Fruit fly (Drosophila melanogaster): ENCODE results near the gene CG33080.

The CG33080 gene

DNA sequence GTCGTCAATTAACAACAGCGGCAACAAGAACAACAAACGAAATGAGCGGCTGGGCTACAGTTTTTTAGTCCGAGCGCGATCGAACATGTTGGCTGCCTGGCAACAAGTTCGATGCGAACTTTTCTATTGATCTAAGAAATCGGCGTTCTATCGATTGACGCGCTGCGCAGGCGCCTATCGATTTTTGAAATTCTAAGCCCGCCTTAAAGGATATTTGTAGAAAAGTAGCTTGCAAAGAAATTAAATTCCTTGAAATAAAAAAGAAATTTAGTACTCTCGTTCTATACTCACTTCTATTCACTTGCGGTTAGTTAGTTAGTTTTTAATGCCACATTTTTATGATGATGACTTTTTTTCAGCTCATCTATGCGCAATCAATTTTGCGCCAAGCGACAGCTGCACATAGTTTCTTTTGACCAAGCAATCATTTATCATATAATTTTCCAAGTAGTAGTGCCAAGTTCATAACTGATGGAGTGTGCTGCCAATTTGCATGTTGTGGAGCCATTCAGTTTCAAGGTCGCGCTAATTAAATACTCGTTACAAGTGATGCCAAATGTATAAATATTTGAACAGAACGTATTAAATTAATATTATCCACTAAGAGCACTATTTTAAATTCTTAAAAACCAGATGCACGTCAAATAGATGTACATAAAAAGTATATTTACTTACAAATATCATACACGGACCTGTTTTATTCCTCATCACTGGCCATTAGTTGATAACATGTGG lies 37.5 kb downstream of the CG33080 start, which contains the start of the genes Tre1 and Gr5a (continued):
- TF ChIP-seq CG5245 (GFP tag; optimal IDR thresholded peaks at IDR 0.05) (no peak), mld (GFP tag; IDR thresholded peaks at IDR 0.05; ENCODE audit: partially characterized antibody) (0 out of 3 replicates have a peak, but pooled peaks have one; percentile 28), CG4328 (GFP tag; optimal IDR thresholded peaks at IDR 0.05) (no peak), CG10366 (GFP tag; IDR thresholded peaks at IDR 0.05) (no peak), tin (GFP tag; optimal IDR thresholded peaks at IDR 0.05) (no peak), sob (GFP tag; IDR thresholded peaks at IDR 0.05) (no peak), CG14050 (GFP tag; IDR thresholded peaks at IDR 0.05) (no peak), NK7.1 (GFP tag; optimal IDR thresholded peaks at IDR 0.05) (no peak), CG3847 (GFP tag; IDR thresholded peaks at IDR 0.05) (no peak), CG3163 (GFP tag; optimal IDR thresholded peaks at IDR 0.05) (no peak), CG11398 (GFP tag; optimal IDR thresholded peaks at IDR 0.05) (no peak), Fer2 (tag; optimal IDR thresholded peaks at IDR 0.05) (no peak), Meics (GFP tag; optimal IDR thresholded peaks at IDR 0.05) (no peak), Aef1 (GFP tag; IDR thresholded peaks at IDR 0.05) (no peak), CG2678 (tag; optimal IDR thresholded peaks at IDR 0.05) (no peak), E2f2 (GFP tag; IDR thresholded peaks at IDR 0.05) (peak; percentile 80), CG7745 (tag; optimal IDR thresholded peaks at IDR 0.05) (no peak), CG5180 (GFP tag; optimal IDR thresholded peaks at IDR 0.05) (peak; percentile 98), Sry-β (GFP tag; optimal IDR thresholded peaks at IDR 0.05) (no peak), CG17385 (GFP tag; optimal IDR thresholded peaks at IDR 0.05) (no peak), CG16815 (GFP tag; optimal IDR thresholded peaks at IDR 0.05) (no peak), Scr (GFP tag; IDR thresholded peaks at IDR 0.05; ENCODE audit: partially characterized antibody) (peak; percentile 44; the same call in 1 of the 2 replicates), CG17186 (GFP tag; optimal IDR thresholded peaks at IDR 0.05) (no peak), D (optimal IDR thresholded peaks at IDR 0.05) (no peak), D (GFP tag; optimal IDR thresholded peaks at IDR 0.05) (no peak), C15 (GFP tag; IDR thresholded peaks at IDR 0.05) (no peak), CG3838 (GFP tag; optimal IDR thresholded peaks at IDR 0.05) (no peak), Dad (GFP tag; optimal IDR thresholded peaks at IDR 0.05) (no peak), Nf-YC (tag; optimal IDR thresholded peaks at IDR 0.05) (no peak), CG12104 (GFP tag; optimal IDR thresholded peaks at IDR 0.05) (no peak), CG14710 (tag; optimal IDR thresholded peaks at IDR 0.05) (no peak), aop (GFP tag; IDR thresholded peaks at IDR 0.05) (no peak), CG8765 (GFP tag; IDR thresholded peaks at IDR 0.05) (no peak), CG17359 (tag; optimal IDR thresholded peaks at IDR 0.05) (no peak), bcd (GFP tag; optimal IDR thresholded peaks at IDR 0.05) (no peak), pum (GFP tag; optimal IDR thresholded peaks at IDR 0.05) (no peak), crc (GFP tag; optimal IDR thresholded peaks at IDR 0.05) (no peak), Hr3 (GFP tag; optimal IDR thresholded peaks at IDR 0.05) (no peak), Dp (GFP tag; optimal IDR thresholded peaks at IDR 0.05) (peak; percentile 51), CG15011 (GFP tag; optimal IDR thresholded peaks at IDR 0.05) (no peak), kay (GFP tag; optimal IDR thresholded peaks at IDR 0.05) (no peak), mirr (GFP tag; optimal IDR thresholded peaks at IDR 0.05) (no peak), CG14965 (GFP tag; optimal IDR thresholded peaks at IDR 0.05; ENCODE audit: borderline replicate concordance) (no peak), Dfd (GFP tag; optimal IDR thresholded peaks at IDR 0.05) (no peak), ato (GFP tag; IDR thresholded peaks at IDR 0.05; ENCODE audit: partially characterized antibody) (peak; percentile 42; the same call in 1 of the 2 replicates), HLHmδ (GFP tag; optimal IDR thresholded peaks at IDR 0.05) (no peak), ranshi (GFP tag; IDR thresholded peaks at IDR 0.05) (no peak), hbn (GFP tag; IDR thresholded peaks at IDR 0.05; ENCODE audit: partially characterized antibody) (peak; percentile 38; the same call in 1 of the 2 replicates), Pdp1 (GFP tag; optimal IDR thresholded peaks at IDR 0.05) (no peak), zen2 (GFP tag; IDR thresholded peaks at IDR 0.05; ENCODE audit: partially characterized antibody) (no peak)

Measured in whole organism, embryonic.